Worm (Caenorhabditis elegans): ENCODE measurements around the gene Y37D8A.29.

- no peak for TF ChIP-seq pha-4 (GFP tag; IDR thresholded peaks at IDR 0.05)
- TF ChIP-seq pha-4 (tag; optimal IDR thresholded peaks at IDR 0.05): no peak
- TF ChIP-seq nhr-11 (tag; optimal IDR thresholded peaks at IDR 0.05): no peak
- TF ChIP-seq ceh-32 (tag; optimal IDR thresholded peaks at IDR 0.05; ENCODE audit: poor library complexity): no peak
- TF ChIP-seq nhr-77 (tag; optimal IDR thresholded peaks at IDR 0.05): no peak
- TF ChIP-seq egl-27 (tag; optimal IDR thresholded peaks at IDR 0.05): no peak
- TF ChIP-seq zag-1 (tag; optimal IDR thresholded peaks at IDR 0.05): no peak
- no peak for TF ChIP-seq lin-38 (GFP tag; IDR thresholded peaks at IDR 0.05)
- TF ChIP-seq ZK337.2 (GFP tag; IDR thresholded peaks at IDR 0.05): no peak
- no peak for TF ChIP-seq spr-1 (tag; optimal IDR thresholded peaks at IDR 0.05)
- TF ChIP-seq lsy-2 (tag; optimal IDR thresholded peaks at IDR 0.05): peak in 1 of 2 experiments; percentile 45
- no peak for TF ChIP-seq skn-1 (tag; optimal IDR thresholded peaks at IDR 0.05)
- no peak for TF ChIP-seq lin-39 (tag; optimal IDR thresholded peaks at IDR 0.05)
- TF ChIP-seq nhr-10 (tag; optimal IDR thresholded peaks at IDR 0.05): no peak
- TF ChIP-seq unc-62 (GFP tag; optimal IDR thresholded peaks at IDR 0.05 in 1 of 2): peak in 1 of 2 experiments; percentile 92
- no peak for TF ChIP-seq unc-62 (tag; optimal IDR thresholded peaks at IDR 0.05)
These were observed 42.4 kb downstream of the Y37D8A.29 start for ce11 chrIII:12848981-12849589.
